Fruit fly (Drosophila melanogaster) whole organism, embryonic: ENCODE measurements around the gene CG43156.

ENCODE experiments used
- CG10267 ChIP-seq: fragments of 200-800 bp; sonication (Bioruptor generic); optimal IDR thresholded peaks from 2 replicates; lab custom pipeline; 2018; ENCODE audit warnings: missing biosample characterization, mild to moderate bottlenecking, missing genetic modification characterization, moderate library complexity
- CG11456 ChIP-seq: fragments of 200-800 bp; sonication (Bioruptor generic); IDR thresholded peaks from 3 replicates; pipeline ENCODE4 v1.3.6; 2022; ENCODE audit warnings: missing biosample characterization, missing genetic modification characterization
- CG11504 ChIP-seq: fragments of 200-800 bp; sonication (Bioruptor generic); optimal IDR thresholded peaks from 3 replicates; lab custom pipeline; 2019; ENCODE audit warnings: missing biosample characterization, mild to moderate bottlenecking, missing genetic modification characterization, moderate library complexity
- CG13296 ChIP-seq: fragments of 200-800 bp; sonication (Bioruptor generic); optimal IDR thresholded peaks from 3 replicates; lab custom pipeline; 2018; ENCODE audit warnings: missing biosample characterization, mild to moderate bottlenecking, missing genetic modification characterization
- CG14710 ChIP-seq: fragments of 200-800 bp; sonication (Bioruptor generic); optimal IDR thresholded peaks from 3 replicates; lab custom pipeline; 2019; ENCODE audit warnings: missing biosample characterization, mild to moderate bottlenecking, missing genetic modification characterization, moderate library complexity
- CG16779 ChIP-seq: fragments of 200-800 bp; sonication (Bioruptor generic); IDR thresholded peaks from 2 replicates; pipeline ENCODE4 v1.3.6; 2022; ENCODE audit warnings: missing biosample characterization, missing genetic modification characterization
- CG1792 ChIP-seq: fragments of 200-800 bp; sonication (Bioruptor generic); optimal IDR thresholded peaks from 2 replicates; lab custom pipeline; 2016; ENCODE audit warnings: missing biosample characterization, missing genetic modification characterization
- CG1832 ChIP-seq: fragments of 200-800 bp; sonication (Bioruptor generic); optimal IDR thresholded peaks from 2 replicates; lab custom pipeline; 2017; ENCODE audit warnings: missing biosample characterization, mild to moderate bottlenecking, missing genetic modification characterization, inconsistent platforms
- CG3065 ChIP-seq: fragments of 200-800 bp; sonication (Bioruptor generic); optimal IDR thresholded peaks from 2 replicates; lab custom pipeline; 2016; ENCODE audit warnings: missing biosample characterization, missing genetic modification characterization
- CG3163 ChIP-seq: fragments of 200-800 bp; sonication (Bioruptor generic); optimal IDR thresholded peaks from 3 replicates; lab custom pipeline; 2016; ENCODE audit warnings: missing biosample characterization, missing genetic modification characterization
- CG3847 ChIP-seq: fragments of 200-800 bp; sonication (Bioruptor generic); IDR thresholded peaks from 2 replicates; pipeline ENCODE4 v1.3.6; 2022; ENCODE audit warnings: missing biosample characterization, missing genetic modification characterization
- CG4328 ChIP-seq: fragments of 200-800 bp; sonication (Bioruptor generic); optimal IDR thresholded peaks from 3 replicates; lab custom pipeline; 2017; ENCODE audit warnings: missing biosample characterization, missing genetic modification reagents, missing genetic modification characterization
- CG4617 ChIP-seq: fragments of 200-800 bp; sonication (Bioruptor generic); optimal IDR thresholded peaks from 3 replicates; lab custom pipeline; 2016; ENCODE audit warnings: missing biosample characterization, missing genetic modification characterization, borderline replicate concordance
- CG6689 ChIP-seq: fragments of 200-800 bp; sonication (Bioruptor generic); IDR thresholded peaks from 2 replicates; pipeline ENCODE4 v1.3.6; 2022; ENCODE audit warnings: missing biosample characterization, missing genetic modification characterization
- Dll ChIP-seq: fragments of 200-800 bp; sonication (Bioruptor generic); IDR thresholded peaks from 4 replicates; pipeline ENCODE4 v1.3.6; 2022; ENCODE audit warnings: missing biosample characterization, missing genetic modification characterization; ENCODE audit not compliant: partially characterized antibody
- Ets65A ChIP-seq: fragments of 200-800 bp; sonication (Bioruptor generic); peaks from one replicate; lab custom pipeline; 2016; ENCODE audit warnings: missing biosample characterization, missing genetic modification characterization
- HHEX ChIP-seq: fragments of 200-800 bp; sonication (Bioruptor generic); optimal IDR thresholded peaks from 3 replicates; lab custom pipeline; 2017; ENCODE audit warnings: missing biosample characterization, mild to moderate bottlenecking, missing genetic modification characterization, missing genetic modification reagents
- HLH54F ChIP-seq: fragments of 200-800 bp; sonication (Bioruptor generic); optimal IDR thresholded peaks from 3 replicates; lab custom pipeline; 2016; ENCODE audit warnings: missing biosample characterization, missing genetic modification characterization
- Hand ChIP-seq: fragments of 200-800 bp; sonication (Bioruptor generic); optimal IDR thresholded peaks from 2 replicates; lab custom pipeline; 2017; ENCODE audit warnings: mild to moderate bottlenecking, missing biosample characterization, missing genetic modification reagents, missing genetic modification characterization
- Hr78 ChIP-seq, 2 experiments: fragments of 200-800 bp in 1 of 2; fragments of >200 bp in 1 of 2; sonication (Bioruptor generic) in 1 of 2; optimal IDR thresholded peaks; 2 replicates each; lab custom pipeline; 2017 to 2019; ENCODE audit warnings: missing biosample characterization in 2 of 2, missing genetic modification characterization in 2 of 2, mild to moderate bottlenecking in 1 of 2, moderate library complexity in 1 of 2
- NC2α ChIP-seq: fragments of 200-800 bp; sonication (Bioruptor generic); optimal IDR thresholded peaks from 2 replicates; lab custom pipeline; 2016; ENCODE audit warnings: missing biosample characterization, missing genetic modification characterization
- Nf-YA ChIP-seq: fragments of 200-800 bp; sonication (Bioruptor generic); IDR thresholded peaks from 2 replicates; pipeline ENCODE4 v1.3.6; 2022; ENCODE audit warnings: missing biosample characterization, missing genetic modification characterization
- Sox100B ChIP-seq: fragments of 200-800 bp; sonication (Bioruptor generic); optimal IDR thresholded peaks from 3 replicates; lab custom pipeline; 2018; ENCODE audit warnings: missing biosample characterization, mild to moderate bottlenecking, missing genetic modification characterization
- al ChIP-seq: fragments of 200-800 bp; sonication (Bioruptor generic); IDR thresholded peaks from 2 replicates; pipeline ENCODE4 v1.3.6; 2022; ENCODE audit warnings: missing biosample characterization, missing genetic modification characterization
- bab2 ChIP-seq: fragments of 200-800 bp; sonication (Bioruptor generic); optimal IDR thresholded peaks from 2 replicates; lab custom pipeline; 2016; ENCODE audit warnings: missing biosample characterization, missing genetic modification characterization
- bcd ChIP-seq: fragments of 200-800 bp; sonication (Bioruptor generic); optimal IDR thresholded peaks from 2 replicates; lab custom pipeline; 2017; ENCODE audit warnings: missing biosample characterization, mild to moderate bottlenecking, missing genetic modification characterization
- bowl ChIP-seq: fragments of 200-800 bp; sonication (Bioruptor generic); IDR thresholded peaks from 2 replicates; pipeline ENCODE4 v1.3.6; 2022; ENCODE audit warnings: missing biosample characterization, missing genetic modification characterization
- cato ChIP-seq: fragments of 200-800 bp; sonication (Bioruptor generic); optimal IDR thresholded peaks from 2 replicates; lab custom pipeline; 2016; ENCODE audit warnings: missing biosample characterization, missing genetic modification characterization, borderline replicate concordance
- chinmo ChIP-seq: fragments of 200-800 bp; sonication (Bioruptor generic); IDR thresholded peaks from 4 replicates; pipeline ENCODE4 v1.3.6; 2022; ENCODE audit warnings: missing biosample characterization, missing genetic modification characterization; ENCODE audit not compliant: partially characterized antibody
- crp ChIP-seq, 2 experiments: fragments of 200-800 bp; sonication (Bioruptor generic); optimal IDR thresholded peaks; 2 replicates in 1 of 2; 3 replicates in 1 of 2; lab custom pipeline; 2017; ENCODE audit warnings: missing biosample characterization in 2 of 2, missing genetic modification characterization in 2 of 2, mild to moderate bottlenecking in 1 of 2, moderate library complexity in 1 of 2
- disco-r ChIP-seq: fragments of 200-800 bp; sonication (Bioruptor generic); optimal IDR thresholded peaks from 2 replicates; lab custom pipeline; 2016; ENCODE audit warnings: missing biosample characterization, missing genetic modification characterization
- dm ChIP-seq: fragments of 200-800 bp; sonication (Bioruptor generic); optimal IDR thresholded peaks from 3 replicates; lab custom pipeline; 2016; ENCODE audit warnings: missing biosample characterization, missing genetic modification characterization
- ems ChIP-seq: fragments of 200-800 bp; sonication (Bioruptor generic); optimal IDR thresholded peaks from 3 replicates; lab custom pipeline; 2016; ENCODE audit warnings: missing biosample characterization, missing genetic modification characterization
- fd96Cb ChIP-seq: fragments of 200-800 bp; sonication (Bioruptor generic); optimal IDR thresholded peaks from 2 replicates; lab custom pipeline; 2018; ENCODE audit warnings: missing biosample characterization, mild to moderate bottlenecking, missing genetic modification characterization, moderate library complexity
- gcm2 ChIP-seq: fragments of 200-800 bp; sonication (Bioruptor generic); optimal IDR thresholded peaks from 2 replicates; lab custom pipeline; 2016; ENCODE audit warnings: missing biosample characterization, missing genetic modification characterization
- grau ChIP-seq: fragments of 200-800 bp; optimal IDR thresholded peaks from 3 replicates; lab custom pipeline; 2019; ENCODE audit warnings: missing biosample characterization, mild to moderate bottlenecking, missing genetic modification characterization, moderate library complexity
- gt ChIP-seq: fragments of 200-800 bp; sonication (Bioruptor generic); IDR thresholded peaks from 2 replicates; pipeline ENCODE4 v1.3.6; 2022; ENCODE audit warnings: missing biosample characterization, missing genetic modification characterization
- hb ChIP-seq: fragments of 200-800 bp; sonication (Bioruptor generic); IDR thresholded peaks from 3 replicates; pipeline ENCODE4 v1.3.6; 2022; ENCODE audit warnings: missing biosample characterization, missing genetic modification characterization; ENCODE audit not compliant: partially characterized antibody
- hkb ChIP-seq, 2 experiments: fragments of 200-800 bp in 1 of 2; fragments of >200 bp in 1 of 2; sonication (Bioruptor generic) in 1 of 2; IDR thresholded peaks in 1 of 2; optimal IDR thresholded peaks in 1 of 2; 2 replicates each; pipeline versions ENCODE4 v1.3.6 to Lab custom; 2017 to 2022; ENCODE audit warnings: missing biosample characterization in 1 of 2, missing genetic modification characterization in 1 of 2
- ind ChIP-seq: fragments of 200-800 bp; sonication (Bioruptor generic); optimal IDR thresholded peaks from 3 replicates; lab custom pipeline; 2016; ENCODE audit warnings: missing biosample characterization, missing genetic modification characterization
- lola ChIP-seq, 3 experiments: fragments of >200 bp in 2 of 3; fragments of 200-800 bp in 1 of 3; sonication (Bioruptor generic) in 1 of 3; optimal IDR thresholded peaks; 2 replicates each; lab custom pipeline; 2017 to 2019; ENCODE audit warnings: missing biosample characterization in 3 of 3, missing genetic modification characterization in 3 of 3, mild to moderate bottlenecking in 1 of 3, moderate library complexity in 1 of 3
- pan ChIP-seq, 4 experiments: fragments of >200 bp in 3 of 4; fragments of 200-800 bp in 1 of 4; sonication (Bioruptor generic) in 1 of 4; optimal IDR thresholded peaks in 3 of 4; IDR thresholded peaks in 1 of 4; 2 replicates each; pipeline versions ENCODE4 v1.3.6 to Lab custom; 2017 to 2022; ENCODE audit warnings: missing biosample characterization in 2 of 4, missing genetic modification characterization in 2 of 4, mixed read lengths in 1 of 4
- phol ChIP-seq: fragments of 200-800 bp; sonication (Bioruptor generic); optimal IDR thresholded peaks from 3 replicates; lab custom pipeline; 2018; ENCODE audit warnings: missing biosample characterization, mild to moderate bottlenecking, missing genetic modification characterization, moderate library complexity
- rib ChIP-seq: fragments of 200-800 bp; sonication (Bioruptor generic); IDR thresholded peaks from 2 replicates; pipeline ENCODE4 v1.3.6; 2022; ENCODE audit warnings: missing biosample characterization, missing genetic modification characterization
- slbo ChIP-seq: fragments of 200-800 bp; sonication (Bioruptor generic); IDR thresholded peaks from 2 replicates; pipeline ENCODE4 v1.3.6; 2022; ENCODE audit warnings: missing biosample characterization, missing genetic modification characterization
- ssp ChIP-seq: fragments of 200-800 bp; sonication (Bioruptor generic); IDR thresholded peaks from 2 replicates; pipeline ENCODE4 v1.3.6; 2022; ENCODE audit warnings: missing biosample characterization, missing genetic modification characterization
- tup ChIP-seq: fragments of 200-800 bp; sonication (Bioruptor generic); optimal IDR thresholded peaks from 2 replicates; lab custom pipeline; 2016; ENCODE audit warnings: missing biosample characterization, mild to moderate bottlenecking, missing genetic modification characterization, moderate library complexity
- wdn ChIP-seq: fragments of 200-800 bp; sonication (Bioruptor generic); IDR thresholded peaks from 2 replicates; pipeline ENCODE4 v1.3.6; 2022; ENCODE audit warnings: missing biosample characterization, missing genetic modification characterization
- zfh2 ChIP-seq: fragments of 200-800 bp; sonication (Bioruptor generic); optimal IDR thresholded peaks from 2 replicates; lab custom pipeline; 2016; ENCODE audit warnings: missing biosample characterization, missing genetic modification characterization

CG43156 gene

DNA sequence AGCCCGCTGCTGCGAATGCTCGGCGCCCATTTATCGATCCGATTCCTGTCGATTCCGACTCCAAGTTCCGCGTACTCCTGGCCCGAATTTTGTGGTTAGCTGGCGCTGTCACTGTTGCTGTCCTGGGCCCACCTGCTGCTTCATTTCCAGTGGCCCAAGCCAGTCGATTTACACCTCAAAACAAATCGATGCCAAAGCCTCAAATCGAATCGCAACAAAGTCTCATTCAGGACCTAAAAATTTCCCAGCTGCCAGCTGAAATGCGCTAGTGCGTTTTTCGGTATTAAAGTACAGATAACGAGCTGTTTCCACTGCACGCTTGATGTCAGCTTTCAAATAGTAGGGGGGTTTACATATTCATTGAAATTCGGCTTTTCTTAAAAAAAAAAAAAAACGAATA, 34.2 kb downstream of the CG43156 start, which contains the start of gene BORCS5 (continued):
- TF ChIP-seq chinmo = 0 out of 4 replicates have a peak, but pooled peaks have one; percentile 15
- no peak for TF ChIP-seq CG1792 (GFP tag; lab: Kevin White, UChicago)
- TF ChIP-seq bcd (GFP tag; lab: Kevin White, UChicago) = no peak
- TF ChIP-seq slbo (GFP tag; lab: Robert Waterston, UW) = peak; percentile 46
- no peak for TF ChIP-seq CG3847 (GFP tag; lab: Robert Waterston, UW)
- TF ChIP-seq ind (GFP tag; lab: Kevin White, UChicago) = no peak
- no peak for TF ChIP-seq tup
- TF ChIP-seq CG14710 (tag; lab: Kevin White, UChicago) = peak; percentile 30
- TF ChIP-seq CG4328 = no peak
- TF ChIP-seq CG6689 = no peak
- TF ChIP-seq dm (GFP tag; lab: Kevin White, UChicago) = no peak
- no peak for TF ChIP-seq CG11456 (GFP tag; lab: Robert Waterston, UW)
- TF ChIP-seq grau (tag; lab: Kevin White, UChicago) = no peak
- TF ChIP-seq wdn = no peak
- peak in 1 of 3 experiments; percentile 81 for TF ChIP-seq lola (GFP tag; optimal IDR thresholded peaks at IDR 0.05; lab: Kevin White, UChicago)
- no peak for TF ChIP-seq cato
- TF ChIP-seq disco-r = no peak
- TF ChIP-seq CG11504 = no peak
- no peak for TF ChIP-seq al
- no peak for TF ChIP-seq bab2
- TF ChIP-seq Hand (GFP tag; lab: Kevin White, UChicago) = no peak
- TF ChIP-seq hb (GFP tag; lab: Robert Waterston, UW) = no peak
- no peak for TF ChIP-seq gt (GFP tag; lab: Robert Waterston, UW)
- TF ChIP-seq Sox100B = no peak
- peak in 1 of 2 experiments; percentile 54 for TF ChIP-seq crp (GFP tag; optimal IDR thresholded peaks at IDR 0.05; lab: Kevin White, UChicago)
- no peak for TF ChIP-seq gcm2 (GFP tag; lab: Kevin White, UChicago)
- TF ChIP-seq CG4617 (GFP tag; lab: Kevin White, UChicago) = peak; percentile 42
- TF ChIP-seq Ets65A (GFP tag; lab: Kevin White, UChicago) = peak; percentile 91
- no peak for TF ChIP-seq rib
- no peak for TF ChIP-seq CG1832 (GFP tag; lab: Kevin White, UChicago)
- TF ChIP-seq NC2α = no peak
- no peak for TF ChIP-seq HHEX (GFP tag; lab: Kevin White, UChicago)
- TF ChIP-seq zfh2 (GFP tag; lab: Kevin White, UChicago) = no peak
- TF ChIP-seq hkb (optimal IDR thresholded peaks at IDR 0.05; lab: Kevin White, UChicago) = no peak
- TF ChIP-seq hkb (GFP tag; IDR thresholded peaks at IDR 0.05; lab: Robert Waterston, UW) = no peak
- 0 out of 4 replicates have a peak, but pooled peaks have one; percentile 12 for TF ChIP-seq Dll (GFP tag; lab: Robert Waterston, UW)
- peak; percentile 96 for TF ChIP-seq ssp (GFP tag; lab: Robert Waterston, UW)
- peak; percentile 1 for TF ChIP-seq CG10267 (tag; lab: Kevin White, UChicago)
- TF ChIP-seq CG3163 (GFP tag; lab: Kevin White, UChicago) = no peak
- no peak for TF ChIP-seq CG16779 (GFP tag; lab: Robert Waterston, UW)
- no peak for TF ChIP-seq HLH54F (GFP tag; lab: Kevin White, UChicago)
- no peak for TF ChIP-seq CG3065 (GFP tag; lab: Kevin White, UChicago)
- no peak for TF ChIP-seq Nf-YA
- TF ChIP-seq Hr78 (GFP tag; optimal IDR thresholded peaks at IDR 0.05; lab: Kevin White, UChicago) = no peak
- peak; percentile 30 for TF ChIP-seq phol
- no peak for TF ChIP-seq bowl
- TF ChIP-seq fd96Cb = no peak
- TF ChIP-seq CG13296 = no peak
- TF ChIP-seq pan (optimal IDR thresholded peaks at IDR 0.05; lab: Kevin White, UChicago) = no peak
- peak in 1 of 2 experiments; percentile 7 for TF ChIP-seq pan (GFP tag; optimal IDR thresholded peaks at IDR 0.05 in 1 of 2, IDR thresholded peaks at IDR 0.05 in 1 of 2)
- no peak for TF ChIP-seq ems (GFP tag; lab: Kevin White, UChicago)
